Worm (Caenorhabditis elegans) whole organism, L1 larva: ENCODE results near the gene F59B10.2.

Source experiments
- ceh-63 ChIP-seq: fragments of 200-800 bp; sonication (Bioruptor generic); optimal IDR thresholded peaks from 2 replicates; lab custom pipeline; 2018; ENCODE audit warnings: mild to moderate bottlenecking, missing genetic modification characterization, missing compliant biosample characterization
- irx-1 ChIP-seq: sonication (generic microtip); optimal IDR thresholded peaks from 2 replicates; lab custom pipeline; 2016; ENCODE audit warnings: missing genetic modification characterization, missing compliant biosample characterization
- isw-1 ChIP-seq: fragments of 200-800 bp; sonication (Bioruptor generic); IDR thresholded peaks from 2 replicates; pipeline ENCODE4 v1.3.6; 2022; ENCODE audit warnings: missing genetic modification characterization, missing compliant biosample characterization
- jun-1 ChIP-seq: fragments of 150-350 bp; optimal IDR thresholded peaks from 2 replicates; lab custom pipeline; 2014; ENCODE audit warnings: missing biosample characterization, missing genetic modification reagents, missing genetic modification characterization
- lsy-2 ChIP-seq, 2 experiments: fragments of 150-350 bp; optimal IDR thresholded peaks; 2 replicates each; lab custom pipeline; 2014; ENCODE audit warnings: missing biosample characterization in 2 of 2, missing genetic modification characterization in 2 of 2
- nhr-76 ChIP-seq: sonication (generic microtip); optimal IDR thresholded peaks from 2 replicates; lab custom pipeline; 2017; ENCODE audit warnings: missing biosample characterization, missing genetic modification characterization
- rnt-1 ChIP-seq: sonication (generic microtip); optimal IDR thresholded peaks from 2 replicates; lab custom pipeline; 2016; ENCODE audit warnings: mild to moderate bottlenecking, missing genetic modification characterization, moderate library complexity, missing compliant biosample characterization
- skn-1 ChIP-seq: fragments of 150-350 bp; optimal IDR thresholded peaks from 2 replicates; lab custom pipeline; 2014; ENCODE audit warnings: missing biosample characterization, missing genetic modification characterization
- unc-62 ChIP-seq: fragments of 150-350 bp; optimal IDR thresholded peaks from 2 replicates; lab custom pipeline; 2014; ENCODE audit warnings: missing biosample characterization, missing genetic modification reagents, missing genetic modification characterization
- ztf-11 ChIP-seq, 2 experiments: sonication (generic microtip); optimal IDR thresholded peaks; 2 replicates each; lab custom pipeline; 2016 to 2017; ENCODE audit warnings: missing genetic modification characterization in 2 of 2, missing biosample characterization in 1 of 2, missing compliant biosample characterization in 1 of 2

DNA sequence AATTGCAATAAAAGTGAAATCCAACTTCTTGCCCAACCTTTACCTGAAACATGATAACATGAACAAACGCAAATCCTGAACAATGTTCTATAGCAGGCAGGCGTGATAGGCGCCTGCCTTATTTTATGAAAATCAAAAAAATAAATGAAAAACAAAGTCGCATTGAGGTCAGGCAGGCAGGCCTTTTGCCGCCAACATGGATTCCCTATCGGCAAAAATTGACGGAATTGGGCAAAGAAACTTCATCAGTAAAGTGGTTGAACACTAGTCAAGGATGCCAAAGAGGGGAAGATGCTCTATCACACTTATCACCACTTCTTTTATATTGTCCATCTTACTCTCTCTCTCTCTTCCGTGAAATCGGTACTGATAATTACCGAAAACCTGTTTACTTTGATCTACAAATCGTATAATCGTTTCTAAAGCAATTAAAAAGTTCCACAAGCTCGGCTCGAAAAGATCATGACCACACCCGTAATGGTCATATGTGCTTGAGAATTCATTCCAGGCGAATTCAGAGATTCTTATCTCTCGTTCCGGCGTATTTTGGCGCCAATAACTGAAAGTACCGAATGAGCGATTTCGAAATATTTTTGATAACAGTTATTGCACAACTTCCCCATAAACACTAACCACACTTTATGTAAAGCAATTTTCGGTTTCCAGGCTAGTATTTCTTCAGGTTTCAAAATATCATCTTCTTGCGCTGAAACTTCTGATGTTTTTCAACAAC, 27.7 kb downstream of the F59B10.2 start, which contains the start of the genes clec-60 and ZK666.11:
- no peak for TF ChIP-seq jun-1 (tag; lab: Kevin White, UChicago)
- TF ChIP-seq ztf-11 (tag; optimal IDR thresholded peaks at IDR 0.05; lab: Kevin White, UChicago) = no peak
- no peak for TF ChIP-seq nhr-76 (tag; lab: Kevin White, UChicago)
- no peak for TF ChIP-seq ceh-63 (GFP tag; lab: Kevin White, UChicago)
- TF ChIP-seq rnt-1 (tag; lab: Kevin White, UChicago) = no peak
- TF ChIP-seq irx-1 (tag; lab: Kevin White, UChicago) = no peak
- TF ChIP-seq unc-62 (GFP tag; lab: Kevin White, UChicago) = no peak
- no peak for TF ChIP-seq isw-1 (GFP tag; lab: Robert Waterston, UW)
- TF ChIP-seq lsy-2 (tag; optimal IDR thresholded peaks at IDR 0.05; lab: Kevin White, UChicago) = no peak
- TF ChIP-seq skn-1 (tag; lab: Kevin White, UChicago) = no peak
